Worm (Caenorhabditis elegans) whole organism, mixed stage, embryonic: Measurements from ENCODE around the gene K07E1.1.

Source experiments
- ceh-43 ChIP-seq: fragments of 200-800 bp; sonication (Bioruptor generic); optimal IDR thresholded peaks from 2 replicates; lab custom pipeline; 2018; ENCODE audit warnings: mild to moderate bottlenecking, missing genetic modification characterization, moderate library complexity, missing compliant biosample characterization
- elt-1 ChIP-seq: sonication (generic microtip); optimal IDR thresholded peaks from 2 replicates; lab custom pipeline; 2017; ENCODE audit warnings: missing genetic modification characterization, mild to moderate bottlenecking, missing compliant biosample characterization, antibody characterized with exemption, moderate library complexity, borderline replicate concordance; ENCODE audit not compliant: insufficient read depth
- lin-13 ChIP-seq: fragments of 150-350 bp; optimal IDR thresholded peaks from 2 replicates; lab custom pipeline; 2014; ENCODE audit warnings: missing biosample characterization, missing genetic modification characterization
- lsy-2 ChIP-seq: fragments of 150-350 bp; optimal IDR thresholded peaks from 2 replicates; lab custom pipeline; 2014; ENCODE audit warnings: missing biosample characterization, missing genetic modification characterization
- mep-1 ChIP-seq: fragments of 150-350 bp; optimal IDR thresholded peaks from 2 replicates; lab custom pipeline; 2017; ENCODE audit warnings: missing biosample characterization, missing genetic modification reagents, missing genetic modification characterization, inconsistent platforms
- nhr-28 ChIP-seq: fragments of 150-350 bp; optimal IDR thresholded peaks from 2 replicates; lab custom pipeline; 2014; ENCODE audit warnings: missing biosample characterization, missing genetic modification characterization
- pha-4 ChIP-seq: fragments of 150-350 bp; optimal IDR thresholded peaks from 2 replicates; lab custom pipeline; 2018; ENCODE audit warnings: missing biosample characterization, missing genetic modification reagents, missing genetic modification characterization
- snpc-4 ChIP-seq: fragments of 150-350 bp; optimal IDR thresholded peaks from 2 replicates; lab custom pipeline; 2014; ENCODE audit warnings: missing biosample characterization, missing genetic modification characterization
- unc-120 ChIP-seq: sonication (generic microtip); optimal IDR thresholded peaks from 2 replicates; lab custom pipeline; 2017; ENCODE audit warnings: missing genetic modification characterization, missing compliant biosample characterization; ENCODE audit not compliant: poor library complexity, severe bottlenecking
- ztf-11 ChIP-seq: fragments of 150-350 bp; optimal IDR thresholded peaks from 2 replicates; lab custom pipeline; 2014; ENCODE audit warnings: missing biosample characterization, missing genetic modification characterization

ce11 chrII:4590086-4590485 lies 39.2 kb downstream of the K07E1.1 start:
- no peak for TF ChIP-seq nhr-28 (tag; lab: Kevin White, UChicago)
- TF ChIP-seq ceh-43 (GFP tag; lab: Kevin White, UChicago), result no peak
- TF ChIP-seq lsy-2 (tag; lab: Kevin White, UChicago), result no peak
- TF ChIP-seq lin-13 (tag; lab: Kevin White, UChicago), result no peak
- no peak for TF ChIP-seq elt-1 (tag; lab: Kevin White, UChicago)
- no peak for TF ChIP-seq snpc-4 (tag; lab: Kevin White, UChicago)
- no peak for TF ChIP-seq unc-120 (tag; lab: Kevin White, UChicago)
- no peak for TF ChIP-seq pha-4 (tag; lab: Kevin White, UChicago)
- no peak for TF ChIP-seq mep-1
- TF ChIP-seq ztf-11 (tag; lab: Kevin White, UChicago), result no peak
